Fruit fly (Drosophila melanogaster) whole organism, embryonic: Measurements from ENCODE around the gene CG3040.

Experiments
- Adf1 ChIP-seq: fragments of 200-800 bp; sonication (Bioruptor generic); IDR thresholded peaks from 2 replicates; pipeline ENCODE4 v1.3.6; 2022; ENCODE audit warnings: missing biosample characterization, missing genetic modification characterization
- Asciz ChIP-seq: fragments of 200-800 bp; sonication (Bioruptor generic); optimal IDR thresholded peaks from 2 replicates; lab custom pipeline; 2017; ENCODE audit warnings: missing biosample characterization, mild to moderate bottlenecking, missing genetic modification characterization, missing genetic modification reagents
- Atf3 ChIP-seq: fragments of 200-800 bp; sonication (Bioruptor generic); optimal IDR thresholded peaks from 3 replicates; lab custom pipeline; 2016; ENCODE audit warnings: missing biosample characterization, missing genetic modification characterization
- Awh ChIP-seq: fragments of 200-800 bp; sonication (Bioruptor generic); IDR thresholded peaks from 2 replicates; pipeline ENCODE4, ENCODE4 v1.3.6; 2022; ENCODE audit warnings: missing biosample characterization, missing genetic modification characterization
- BEAF-32 ChIP-seq: fragments of 200-800 bp; sonication (Bioruptor generic); optimal IDR thresholded peaks from 3 replicates; lab custom pipeline; 2017; ENCODE audit warnings: missing biosample characterization, missing genetic modification characterization, mild to moderate bottlenecking, moderate library complexity, missing genetic modification reagents
- BtbVII ChIP-seq: fragments of 200-800 bp; sonication (Bioruptor generic); optimal IDR thresholded peaks from 3 replicates; lab custom pipeline; 2017; ENCODE audit warnings: missing biosample characterization, mild to moderate bottlenecking, missing genetic modification characterization
- CG1024 ChIP-seq: fragments of 200-800 bp; sonication (Bioruptor generic); IDR thresholded peaks from 2 replicates; pipeline ENCODE4 v1.3.6; 2022; ENCODE audit warnings: missing biosample characterization, missing genetic modification characterization
- CG10979 ChIP-seq: fragments of 200-800 bp; sonication (Bioruptor generic); optimal IDR thresholded peaks from 2 replicates; lab custom pipeline; 2018; ENCODE audit warnings: missing biosample characterization, mild to moderate bottlenecking, missing genetic modification characterization, moderate library complexity
- CG1233 ChIP-seq: fragments of 200-800 bp; sonication (Bioruptor generic); optimal IDR thresholded peaks from 4 replicates; lab custom pipeline; 2018; ENCODE audit warnings: missing biosample characterization, mild to moderate bottlenecking, missing genetic modification characterization
- CG15514 ChIP-seq: fragments of 200-800 bp; sonication (Bioruptor generic); optimal IDR thresholded peaks from 3 replicates; lab custom pipeline; 2017; ENCODE audit warnings: missing biosample characterization, missing genetic modification characterization, mild to moderate bottlenecking, moderate library complexity, missing genetic modification reagents
- CG1602 ChIP-seq: fragments of 200-800 bp; sonication (Bioruptor generic); optimal IDR thresholded peaks from 3 replicates; lab custom pipeline; 2016; ENCODE audit warnings: missing biosample characterization, missing genetic modification characterization
- CG16813 ChIP-seq: fragments of 200-800 bp; sonication (Bioruptor generic); IDR thresholded peaks from 3 replicates; pipeline ENCODE4 v1.3.6; 2022; ENCODE audit warnings: missing biosample characterization, missing genetic modification characterization; ENCODE audit not compliant: partially characterized antibody
- CG18262 ChIP-seq: fragments of 200-800 bp; optimal IDR thresholded peaks from 3 replicates; lab custom pipeline; 2019; ENCODE audit warnings: missing biosample characterization, mild to moderate bottlenecking, missing genetic modification characterization, moderate library complexity
- CG2129 ChIP-seq: fragments of 200-800 bp; sonication (Bioruptor generic); IDR thresholded peaks from 2 replicates; pipeline ENCODE4 v1.3.6; 2022; ENCODE audit warnings: missing biosample characterization, missing genetic modification characterization; ENCODE audit not compliant: partially characterized antibody
- CG33557 ChIP-seq: fragments of 200-800 bp; sonication (Bioruptor generic); optimal IDR thresholded peaks from 2 replicates; lab custom pipeline; 2019; ENCODE audit warnings: missing biosample characterization, mild to moderate bottlenecking, missing genetic modification characterization, moderate library complexity
- CG34224 ChIP-seq: fragments of 200-800 bp; sonication (Bioruptor generic); IDR thresholded peaks from 3 replicates; pipeline ENCODE4 v1.3.6; 2022; ENCODE audit warnings: missing biosample characterization, missing genetic modification characterization; ENCODE audit not compliant: partially characterized antibody
- CG5245 ChIP-seq: fragments of 200-800 bp; sonication (Bioruptor generic); optimal IDR thresholded peaks from 3 replicates; lab custom pipeline; 2016; ENCODE audit warnings: missing biosample characterization, missing genetic modification characterization
- CG6272 ChIP-seq: fragments of 200-800 bp; sonication (Bioruptor generic); IDR thresholded peaks from 2 replicates; pipeline ENCODE4 v1.3.6; 2022; ENCODE audit warnings: missing biosample characterization, missing genetic modification characterization
- CG6813 ChIP-seq: fragments of 200-800 bp; sonication (Bioruptor generic); optimal IDR thresholded peaks from 2 replicates; lab custom pipeline; 2017; ENCODE audit warnings: missing biosample characterization, missing genetic modification characterization, mild to moderate bottlenecking, moderate library complexity, missing genetic modification reagents
- CG7271 ChIP-seq: fragments of 200-800 bp; sonication (Bioruptor generic); optimal IDR thresholded peaks from 2 replicates; lab custom pipeline; 2018; ENCODE audit warnings: missing biosample characterization, mild to moderate bottlenecking, missing genetic modification characterization, moderate library complexity
- CG7745 ChIP-seq: fragments of 200-800 bp; sonication (Bioruptor generic); optimal IDR thresholded peaks from 2 replicates; lab custom pipeline; 2018; ENCODE audit warnings: missing biosample characterization, mild to moderate bottlenecking, missing genetic modification characterization, moderate library complexity
- CG9609 ChIP-seq: fragments of 200-800 bp; sonication (Bioruptor generic); optimal IDR thresholded peaks from 3 replicates; lab custom pipeline; 2016; ENCODE audit warnings: missing biosample characterization, missing genetic modification characterization
- CG9797 ChIP-seq: fragments of 200-800 bp; sonication (Bioruptor generic); optimal IDR thresholded peaks from 3 replicates; lab custom pipeline; 2018; ENCODE audit warnings: missing biosample characterization, mild to moderate bottlenecking, missing genetic modification characterization
- Dll ChIP-seq: fragments of 200-800 bp; sonication (Bioruptor generic); IDR thresholded peaks from 4 replicates; pipeline ENCODE4 v1.3.6; 2022; ENCODE audit warnings: missing biosample characterization, missing genetic modification characterization; ENCODE audit not compliant: partially characterized antibody
- Dref ChIP-seq: fragments of 200-800 bp; sonication (Bioruptor generic); IDR thresholded peaks from 2 replicates; pipeline ENCODE4 v1.3.6; 2022; ENCODE audit warnings: missing biosample characterization, missing genetic modification characterization
- E2f1 ChIP-seq: fragments of 200-800 bp; sonication (Bioruptor generic); IDR thresholded peaks from 2 replicates; pipeline ENCODE4 v1.3.6; 2022; ENCODE audit warnings: missing biosample characterization, missing genetic modification characterization
- Fer2 ChIP-seq: fragments of 200-800 bp; sonication (Bioruptor generic); optimal IDR thresholded peaks from 2 replicates; lab custom pipeline; 2018; ENCODE audit warnings: missing biosample characterization, mild to moderate bottlenecking, missing genetic modification characterization, moderate library complexity
- HLH54F ChIP-seq: fragments of 200-800 bp; sonication (Bioruptor generic); optimal IDR thresholded peaks from 3 replicates; lab custom pipeline; 2016; ENCODE audit warnings: missing biosample characterization, missing genetic modification characterization
- HmgZ ChIP-seq: fragments of 200-800 bp; sonication (Bioruptor generic); optimal IDR thresholded peaks from 2 replicates; lab custom pipeline; 2018; ENCODE audit warnings: missing biosample characterization, mild to moderate bottlenecking, missing genetic modification characterization
- MBD-R2 ChIP-seq: fragments of 200-800 bp; sonication (Bioruptor generic); IDR thresholded peaks from 2 replicates; pipeline ENCODE4 v1.3.6; 2022; ENCODE audit warnings: missing biosample characterization, missing genetic modification characterization
- MESR4 ChIP-seq: fragments of 200-800 bp; sonication (Bioruptor generic); optimal IDR thresholded peaks from 2 replicates; lab custom pipeline; 2018; ENCODE audit warnings: missing biosample characterization, mild to moderate bottlenecking, missing genetic modification characterization, moderate library complexity
- Mes4 ChIP-seq: fragments of 200-800 bp; sonication (Bioruptor generic); optimal IDR thresholded peaks from 2 replicates; lab custom pipeline; 2016; ENCODE audit warnings: missing biosample characterization, missing genetic modification characterization
- Nf-YC ChIP-seq: fragments of 200-800 bp; optimal IDR thresholded peaks from 3 replicates; lab custom pipeline; 2019; ENCODE audit warnings: missing biosample characterization, mild to moderate bottlenecking, missing genetic modification characterization, moderate library complexity
- Pdp1 ChIP-seq, 2 experiments: fragments of 200-800 bp; sonication (Bioruptor generic); optimal IDR thresholded peaks; 3 replicates each; lab custom pipeline; 2016; ENCODE audit warnings: missing biosample characterization in 2 of 2, missing genetic modification characterization in 2 of 2, mild to moderate bottlenecking in 1 of 2, moderate library complexity in 1 of 2
- Sox102F ChIP-seq: fragments of 200-800 bp; sonication (Bioruptor generic); optimal IDR thresholded peaks from 2 replicates; lab custom pipeline; 2018; ENCODE audit warnings: missing biosample characterization, mild to moderate bottlenecking, missing genetic modification characterization, moderate library complexity
- Ssrp ChIP-seq: fragments of 200-800 bp; sonication (Bioruptor generic); optimal IDR thresholded peaks from 2 replicates; lab custom pipeline; 2018; ENCODE audit warnings: missing biosample characterization, mild to moderate bottlenecking, missing genetic modification characterization, moderate library complexity
- amos ChIP-seq: fragments of 200-800 bp; sonication (Bioruptor generic); IDR thresholded peaks from 2 replicates; pipeline ENCODE4 v1.3.6; 2022; ENCODE audit warnings: missing biosample characterization, missing genetic modification characterization; ENCODE audit not compliant: partially characterized antibody
- aop ChIP-seq: fragments of 200-800 bp; sonication (Bioruptor generic); IDR thresholded peaks from 2 replicates; pipeline ENCODE4 v1.3.6; 2022; ENCODE audit warnings: missing biosample characterization, missing genetic modification characterization
- ap ChIP-seq: fragments of 200-800 bp; sonication (Bioruptor generic); IDR thresholded peaks from 2 replicates; pipeline ENCODE4 v1.3.6; 2022; ENCODE audit warnings: missing biosample characterization, missing genetic modification characterization
- ara ChIP-seq: fragments of 200-800 bp; sonication (Bioruptor generic); IDR thresholded peaks from 2 replicates; pipeline ENCODE4 v1.3.6; 2022; ENCODE audit warnings: missing biosample characterization, missing genetic modification characterization
- knrl ChIP-seq: fragments of 200-800 bp; sonication (Bioruptor generic); IDR thresholded peaks from 3 replicates; pipeline ENCODE4 v1.3.6; 2022; ENCODE audit warnings: missing biosample characterization, missing genetic modification characterization; ENCODE audit not compliant: partially characterized antibody
- nmo ChIP-seq: fragments of 200-800 bp; sonication (Bioruptor generic); optimal IDR thresholded peaks from 2 replicates; lab custom pipeline; 2018; ENCODE audit warnings: missing biosample characterization, mild to moderate bottlenecking, missing genetic modification characterization, moderate library complexity
- otp ChIP-seq: fragments of 200-800 bp; sonication (Bioruptor generic); IDR thresholded peaks from 3 replicates; pipeline ENCODE4, ENCODE4 v1.3.6; 2022; ENCODE audit warnings: missing biosample characterization, missing genetic modification characterization
- row ChIP-seq: fragments of 200-800 bp; sonication (Bioruptor generic); IDR thresholded peaks from 3 replicates; pipeline ENCODE4 v1.3.6; 2022; ENCODE audit warnings: missing biosample characterization, missing genetic modification characterization
- tio ChIP-seq: fragments of 200-800 bp; sonication (Bioruptor generic); optimal IDR thresholded peaks from 2 replicates; lab custom pipeline; 2017; ENCODE audit warnings: missing biosample characterization, missing genetic modification characterization, inconsistent platforms
- tll ChIP-seq, 2 experiments: fragments of 200-800 bp in 1 of 2; fragments of >200 bp in 1 of 2; sonication (Bioruptor generic) in 1 of 2; optimal IDR thresholded peaks; 2 replicates each; lab custom pipeline; 2017 to 2019; ENCODE audit warnings: missing biosample characterization in 2 of 2, missing genetic modification characterization in 2 of 2, mild to moderate bottlenecking in 1 of 2, moderate library complexity in 1 of 2
- tup ChIP-seq: fragments of 200-800 bp; sonication (Bioruptor generic); optimal IDR thresholded peaks from 2 replicates; lab custom pipeline; 2016; ENCODE audit warnings: missing biosample characterization, mild to moderate bottlenecking, missing genetic modification characterization, moderate library complexity

CG3040 gene

dm6 chrX:7008102-7009087, 35.2 kb upstream of the CG3040 start (continued):
- TF ChIP-seq CG18262 (tag; lab: Kevin White, UChicago) (no peak), knrl (GFP tag; lab: Robert Waterston, UW) (no peak), Adf1 (GFP tag; lab: Robert Waterston, UW) (no peak), Dll (no peak), Sox102F (peak; percentile 7), CG16813 (GFP tag; lab: Robert Waterston, UW) (no peak), Ssrp (tag; lab: Kevin White, UChicago) (no peak), MESR4 (GFP tag; lab: Kevin White, UChicago) (no peak), CG10979 (tag; lab: Kevin White, UChicago) (no peak), CG15514 (GFP tag; lab: Kevin White, UChicago) (no peak), CG33557 (no peak), Awh (0 out of 2 replicates have a peak, but pooled peaks have one; percentile 28), Fer2 (tag; lab: Kevin White, UChicago) (no peak), amos (GFP tag; lab: Robert Waterston, UW) (no peak), CG5245 (no peak), tio (no peak), CG9797 (GFP tag; lab: Kevin White, UChicago) (no peak), CG1602 (GFP tag; lab: Kevin White, UChicago) (no peak), BEAF-32 (GFP tag; lab: Kevin White, UChicago) (no peak), Mes4 (GFP tag; lab: Kevin White, UChicago) (no peak), nmo (GFP tag; lab: Kevin White, UChicago) (peak; percentile 1), aop (GFP tag; lab: Robert Waterston, UW) (no peak), CG6813 (GFP tag; lab: Kevin White, UChicago) (no peak), ara (GFP tag; lab: Robert Waterston, UW) (no peak), tll (GFP tag; optimal IDR thresholded peaks at IDR 0.05; lab: Kevin White, UChicago) (no peak), ap (GFP tag; lab: Robert Waterston, UW) (no peak), E2f1 (GFP tag; lab: Robert Waterston, UW) (no peak), HLH54F (GFP tag; lab: Kevin White, UChicago) (no peak), CG1024 (no peak), Dref (GFP tag; lab: Robert Waterston, UW) (no peak), CG9609 (GFP tag; lab: Kevin White, UChicago) (no peak), CG1233 (no peak), Nf-YC (no peak), tup (GFP tag; lab: Kevin White, UChicago) (no peak), HmgZ (tag; lab: Kevin White, UChicago) (no peak), CG34224 (0 out of 3 replicates have a peak, but pooled peaks have one; percentile 23), CG7745 (tag; lab: Kevin White, UChicago) (no peak), Pdp1 (GFP tag; optimal IDR thresholded peaks at IDR 0.05; lab: Kevin White, UChicago) (peak in 1 of 2 experiments; percentile 32), MBD-R2 (GFP tag; lab: Robert Waterston, UW) (no peak), CG6272 (GFP tag; lab: Robert Waterston, UW) (no peak), CG7271 (tag; lab: Kevin White, UChicago) (no peak), Asciz (no peak), BtbVII (no peak), CG2129 (GFP tag; lab: Robert Waterston, UW) (no peak), otp (GFP tag; lab: Robert Waterston, UW) (no peak), row (GFP tag; lab: Robert Waterston, UW) (peak; percentile 60), Atf3 (GFP tag; lab: Kevin White, UChicago) (no peak)
